Worm (Caenorhabditis elegans) whole organism, L2 larva: ENCODE data around the gene fbxa-13.
A peak's percentile ranks its signal among the peaks of the same experiment; 100 is the strongest.

Experiments used
- F13H6.1 ChIP-seq: sonication (generic microtip); optimal IDR thresholded peaks from 2 replicates; lab custom pipeline; 2016; ENCODE audit warnings: missing genetic modification characterization, missing compliant biosample characterization
- R02D3.7 ChIP-seq: fragments of 150-350 bp; optimal IDR thresholded peaks from 2 replicates; lab custom pipeline; 2014; ENCODE audit warnings: missing biosample characterization, missing genetic modification characterization
- ZK546.5 ChIP-seq: sonication (generic microtip); optimal IDR thresholded peaks from 2 replicates; lab custom pipeline; 2017; ENCODE audit warnings: missing biosample characterization, missing genetic modification characterization
- alr-1 ChIP-seq: fragments of 150-350 bp; optimal IDR thresholded peaks from 2 replicates; lab custom pipeline; 2014; ENCODE audit warnings: missing biosample characterization, missing genetic modification characterization
- ama-1 ChIP-seq: fragments of 150-350 bp; optimal IDR thresholded peaks from 2 replicates; lab custom pipeline; 2018; ENCODE audit warnings: inconsistent platforms
- blmp-1 ChIP-seq: sonication (generic microtip); optimal IDR thresholded peaks from 2 replicates; lab custom pipeline; 2017; ENCODE audit warnings: missing genetic modification characterization, mild to moderate bottlenecking, missing compliant biosample characterization, antibody characterized with exemption, moderate library complexity; ENCODE audit not compliant: insufficient read depth
- ceh-16 ChIP-seq: fragments of 150-350 bp; optimal IDR thresholded peaks from 2 replicates; lab custom pipeline; 2014; ENCODE audit warnings: missing biosample characterization, missing genetic modification characterization
- ceh-82 ChIP-seq: fragments of 150-350 bp; optimal IDR thresholded peaks from 2 replicates; lab custom pipeline; 2014; ENCODE audit warnings: missing biosample characterization, missing genetic modification characterization
- elt-1 ChIP-seq: fragments of 150-350 bp; optimal IDR thresholded peaks from 2 replicates; lab custom pipeline; 2014; ENCODE audit warnings: missing biosample characterization, missing genetic modification characterization
- elt-3 ChIP-seq: sonication (generic microtip); optimal IDR thresholded peaks from 2 replicates; lab custom pipeline; 2017; ENCODE audit warnings: missing biosample characterization, missing genetic modification characterization
- fos-1 ChIP-seq: fragments of 150-350 bp; optimal IDR thresholded peaks from 2 replicates; lab custom pipeline; 2014; ENCODE audit warnings: missing biosample characterization, missing genetic modification characterization
- lin-11 ChIP-seq: fragments of 150-350 bp; sonication (generic microtip); optimal IDR thresholded peaks from 2 replicates; lab custom pipeline; 2014; ENCODE audit warnings: missing biosample characterization, missing genetic modification characterization, inconsistent platforms, mixed read lengths
- lin-13 ChIP-seq: fragments of 150-350 bp; optimal IDR thresholded peaks from 2 replicates; lab custom pipeline; 2014; ENCODE audit warnings: missing biosample characterization, missing genetic modification reagents, missing genetic modification characterization
- lin-39 ChIP-seq: fragments of 150-350 bp; optimal IDR thresholded peaks from 2 replicates; lab custom pipeline; 2014; ENCODE audit warnings: missing biosample characterization, missing genetic modification reagents, missing genetic modification characterization
- lsy-2 ChIP-seq, 2 experiments: fragments of 150-350 bp in 1 of 2; sonication (generic microtip) in 1 of 2; optimal IDR thresholded peaks; 2 replicates each; lab custom pipeline; 2014 to 2017; ENCODE audit warnings: missing biosample characterization in 2 of 2, missing genetic modification characterization in 2 of 2
- mab-5 ChIP-seq: fragments of 150-350 bp; optimal IDR thresholded peaks from 2 replicates; lab custom pipeline; 2014; ENCODE audit warnings: missing biosample characterization, missing genetic modification characterization
- mbf-1 ChIP-seq: sonication (generic microtip); optimal IDR thresholded peaks from 2 replicates; lab custom pipeline; 2017; ENCODE audit warnings: missing biosample characterization, missing genetic modification characterization
- nhr-10 ChIP-seq: sonication (generic microtip); optimal IDR thresholded peaks from 2 replicates; lab custom pipeline; 2017; ENCODE audit warnings: missing biosample characterization, missing genetic modification characterization
- nhr-11 ChIP-seq: fragments of 150-350 bp; optimal IDR thresholded peaks from 2 replicates; lab custom pipeline; 2014; ENCODE audit warnings: missing biosample characterization, missing genetic modification characterization
- nhr-12 ChIP-seq: fragments of 150-350 bp; optimal IDR thresholded peaks from 2 replicates; lab custom pipeline; 2014; ENCODE audit warnings: missing biosample characterization, missing genetic modification characterization
- nhr-129 ChIP-seq: fragments of 150-350 bp; optimal IDR thresholded peaks from 2 replicates; lab custom pipeline; 2014; ENCODE audit warnings: missing biosample characterization, missing genetic modification characterization
- nhr-21 ChIP-seq: fragments of 150-350 bp; optimal IDR thresholded peaks from 2 replicates; lab custom pipeline; 2014; ENCODE audit warnings: missing biosample characterization, missing genetic modification characterization
- nhr-23 ChIP-seq: fragments of 150-350 bp; optimal IDR thresholded peaks from 2 replicates; lab custom pipeline; 2014; ENCODE audit warnings: missing biosample characterization, missing genetic modification reagents, missing genetic modification characterization
- nhr-237 ChIP-seq: fragments of 150-350 bp; optimal IDR thresholded peaks from 2 replicates; lab custom pipeline; 2014; ENCODE audit warnings: missing biosample characterization, missing genetic modification characterization
- nhr-6 ChIP-seq: fragments of 150-350 bp; optimal IDR thresholded peaks from 2 replicates; lab custom pipeline; 2014; ENCODE audit warnings: missing biosample characterization, missing genetic modification characterization
- nhr-77 ChIP-seq: fragments of 150-350 bp; optimal IDR thresholded peaks from 2 replicates; lab custom pipeline; 2014; ENCODE audit warnings: missing biosample characterization, missing genetic modification characterization
- peb-1 ChIP-seq: fragments of 150-350 bp; optimal IDR thresholded peaks from 2 replicates; lab custom pipeline; 2014; ENCODE audit warnings: missing biosample characterization, missing genetic modification characterization
- skn-1 ChIP-seq: sonication (generic microtip); optimal IDR thresholded peaks from 2 replicates; lab custom pipeline; 2017; ENCODE audit warnings: missing biosample characterization, missing genetic modification characterization
- sma-3 ChIP-seq: sonication (generic microtip); optimal IDR thresholded peaks from 2 replicates; lab custom pipeline; 2016; ENCODE audit warnings: missing genetic modification reagents, missing genetic modification characterization, missing compliant biosample characterization
- unc-39 ChIP-seq: fragments of 150-350 bp; optimal IDR thresholded peaks from 2 replicates; lab custom pipeline; 2014; ENCODE audit warnings: missing biosample characterization, missing genetic modification characterization
- unc-55 ChIP-seq: fragments of 150-350 bp; sonication (generic microtip); optimal IDR thresholded peaks from 3 replicates; lab custom pipeline; 2014; ENCODE audit warnings: missing biosample characterization, missing genetic modification reagents, missing genetic modification characterization
- ztf-1 ChIP-seq: fragments of 200-800 bp; sonication (Bioruptor generic); conservative IDR thresholded peaks from 2 replicates; pipeline ENCODE4 v1.3.6; 2022; ENCODE audit warnings: missing genetic modification characterization, missing compliant biosample characterization
- ztf-11 ChIP-seq: sonication (generic microtip); optimal IDR thresholded peaks from 2 replicates; lab custom pipeline; 2017; ENCODE audit warnings: missing biosample characterization, missing genetic modification characterization
- ztf-4 ChIP-seq: fragments of 150-350 bp; optimal IDR thresholded peaks from 2 replicates; lab custom pipeline; 2014; ENCODE audit warnings: missing biosample characterization, missing genetic modification characterization

fbxa-13 gene

ce11 chrIII:1705331-1705730 lies 368 bp downstream of the fbxa-13 start:
- TF ChIP-seq lsy-2 (tag; optimal IDR thresholded peaks at IDR 0.05; lab: Kevin White, UChicago), result no peak
- no peak for TF ChIP-seq alr-1 (tag; lab: Kevin White, UChicago)
- TF ChIP-seq R02D3.7, result no peak
- TF ChIP-seq lin-13 (GFP tag; lab: Kevin White, UChicago), result no peak
- TF ChIP-seq mbf-1, result no peak
- TF ChIP-seq ztf-4, result no peak
- no peak for TF ChIP-seq F13H6.1 (tag; lab: Kevin White, UChicago)
- no peak for TF ChIP-seq skn-1 (tag; lab: Kevin White, UChicago)
- TF ChIP-seq nhr-23 (tag; lab: Kevin White, UChicago), result no peak
- TF ChIP-seq elt-3 (tag; lab: Kevin White, UChicago), result no peak
- no peak for TF ChIP-seq ceh-82 (tag; lab: Kevin White, UChicago)
- TF ChIP-seq nhr-21, result no peak
- no peak for TF ChIP-seq ZK546.5
- TF ChIP-seq elt-1 (tag; lab: Kevin White, UChicago), result no peak
- TF ChIP-seq, all 48 proteins: peak for 0

- TF ChIP-seq ztf-11 (tag; lab: Kevin White, UChicago) (no peak), nhr-237 (tag; lab: Kevin White, UChicago) (no peak), nhr-11 (no peak), sma-3 (no peak), ztf-1 (GFP tag; lab: Robert Waterston, UW) (no peak), mbf-1 (no peak), ama-1 (lab: Kevin White, UChicago) (no peak), lsy-2 (tag; optimal IDR thresholded peaks at IDR 0.05; lab: Kevin White, UChicago) (no peak), fos-1 (tag; lab: Kevin White, UChicago) (no peak), mab-5 (tag; lab: Kevin White, UChicago) (no peak), alr-1 (tag; lab: Kevin White, UChicago) (no peak), lin-39 (tag; lab: Kevin White, UChicago) (no peak), skn-1 (tag; lab: Kevin White, UChicago) (no peak), unc-55 (GFP tag; lab: Kevin White, UChicago) (no peak), nhr-77 (tag; lab: Kevin White, UChicago) (no peak), elt-1 (tag; lab: Kevin White, UChicago) (no peak), lin-13 (GFP tag; lab: Kevin White, UChicago) (no peak), peb-1 (no peak), nhr-23 (tag; lab: Kevin White, UChicago) (no peak), lin-11 (no peak)
- TF ChIP-seq, all 48 proteins: peak for 0
These were observed 1.7 kb downstream of the fbxa-13 start for ce11 chrIII:1704020-1704419.

- TF ChIP-seq blmp-1 (tag; lab: Kevin White, UChicago) (no peak), lsy-2 (tag; optimal IDR thresholded peaks at IDR 0.05; lab: Kevin White, UChicago) (no peak), ztf-1 (GFP tag; lab: Robert Waterston, UW) (no peak), ztf-4 (no peak), ama-1 (lab: Kevin White, UChicago) (no peak)
These were observed 3.4 kb downstream of the fbxa-13 start, which contains the start of gene spex-3 for ce11 chrIII:1702337-1702736. spex-3 (minus strand) TSS chrIII:1702437.

- no peak for TF ChIP-seq nhr-12
- no peak for TF ChIP-seq elt-1 (tag; lab: Kevin White, UChicago)
- no peak for TF ChIP-seq nhr-129 (tag; lab: Kevin White, UChicago)
- no peak for TF ChIP-seq sma-3
- no peak for TF ChIP-seq nhr-11
- no peak for TF ChIP-seq nhr-77 (tag; lab: Kevin White, UChicago)
- TF ChIP-seq nhr-21, result no peak
- peak; percentile 67 for TF ChIP-seq fos-1 (tag; lab: Kevin White, UChicago)
These were observed 6.9 kb downstream of the fbxa-13 start, which contains the start of gene fbxa-74 for ce11 chrIII:1698842-1699241. fbxa-74 (minus strand) TSS chrIII:1698986.

- no peak for TF ChIP-seq ceh-16 (tag; lab: Kevin White, UChicago)
- TF ChIP-seq mbf-1, result no peak
- TF ChIP-seq nhr-6 (tag; lab: Kevin White, UChicago), result no peak
- no peak for TF ChIP-seq unc-39 (tag; lab: Kevin White, UChicago)
- no peak for TF ChIP-seq skn-1 (tag; lab: Kevin White, UChicago)
- TF ChIP-seq nhr-77 (tag; lab: Kevin White, UChicago), result no peak
- TF ChIP-seq nhr-10, result no peak
These were observed 10.7 kb downstream of the fbxa-13 start, which contains the start of gene srd-64 for ce11 chrIII:1695006-1695405. srd-64 (minus strand) TSS chrIII:1695106.
